Fruit fly (Drosophila melanogaster) S2 (cell line): ENCODE data around the gene para.

Experiments
- CG8478 ChIP-seq: fragments of >200 bp; optimal IDR thresholded peaks from 2 replicates; lab custom pipeline; 2018
- CTCF ChIP-seq, 2 experiments: fragments of >200 bp; optimal IDR thresholded peaks; 2 replicates each; lab custom pipeline; 2018

DNA sequence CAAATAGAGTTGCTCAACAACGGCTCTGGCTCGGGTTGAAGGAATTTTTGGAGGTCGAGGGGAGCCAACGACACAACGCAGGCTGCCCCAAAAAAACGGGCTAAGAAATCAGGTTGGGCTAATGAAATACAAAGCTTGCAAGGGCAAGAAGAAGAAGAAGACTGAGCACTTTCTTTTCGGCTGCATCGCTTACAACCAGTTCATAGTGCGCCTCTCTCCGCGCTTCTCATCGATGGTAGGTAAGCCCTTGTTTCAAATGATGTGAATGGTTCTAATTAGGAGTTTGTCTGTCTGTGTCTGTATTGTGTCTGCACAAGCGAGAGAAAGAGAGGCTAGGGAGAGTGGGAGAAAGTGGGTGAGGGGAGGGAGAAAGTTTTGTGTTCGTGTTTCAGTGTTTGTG, 76.3 kb downstream of the para start:
- TF ChIP-seq CG8478 (lab: Kevin White, UChicago) (no peak), CTCF (optimal IDR thresholded peaks at IDR 0.05; lab: Kevin White, UChicago) (no peak)
